Worm (Caenorhabditis elegans): ENCODE measurements around the gene set-27.

The set-27 gene

ce11 chrIII:2739469-2739868 is 38.7 kb downstream of the set-27 start, which contains the start of gene cest-25:
TSS of gene cest-25 (minus strand) at chrIII:2739531.
- TF ChIP-seq php-3 (GFP tag; IDR thresholded peaks at IDR 0.05): peak; percentile 90
- no peak for TF ChIP-seq lsy-2 (tag; optimal IDR thresholded peaks at IDR 0.05)
- TF ChIP-seq nhr-77 (tag; optimal IDR thresholded peaks at IDR 0.05): peak; percentile 71
- peak; percentile 71 for TF ChIP-seq hlh-11 (tag; optimal IDR thresholded peaks at IDR 0.05)
- TF ChIP-seq ZK337.2 (GFP tag; IDR thresholded peaks at IDR 0.05): no peak
- TF ChIP-seq pqm-1 (tag; optimal IDR thresholded peaks at IDR 0.05): peak; percentile 97
- TF ChIP-seq dve-1 (tag; optimal IDR thresholded peaks at IDR 0.05; ENCODE audit: insufficient read depth): peak; percentile 81
- TF ChIP-seq F49E8.2 (tag; optimal IDR thresholded peaks at IDR 0.05; ENCODE audit: borderline replicate concordance): no peak
- peak; percentile 96 for TF ChIP-seq nhr-28 (tag; optimal IDR thresholded peaks at IDR 0.05)
- peak in 1 of 2 experiments; percentile 53 for TF ChIP-seq daf-16 (GFP tag; optimal IDR thresholded peaks at IDR 0.05)
- TF ChIP-seq daf-16 (tag; optimal IDR thresholded peaks at IDR 0.05): peak; percentile 95
- peak; percentile 21 for TF ChIP-seq T20F7.1 (GFP tag; optimal IDR thresholded peaks at IDR 0.05)
- peak; percentile 7 for TF ChIP-seq nhr-102 (tag; optimal IDR thresholded peaks at IDR 0.05)
- no peak for TF ChIP-seq pha-4 (GFP tag; IDR thresholded peaks at IDR 0.05)
- no peak for TF ChIP-seq pha-4 (tag; optimal IDR thresholded peaks at IDR 0.05)
- peak; percentile 77 for TF ChIP-seq dmd-6 (GFP tag; IDR thresholded peaks at IDR 0.05)
- 0 out of 2 replicates have a peak, but pooled peaks have one; percentile 25 for TF ChIP-seq lin-1 (GFP tag; IDR thresholded peaks at IDR 0.05)

- peak; percentile 43 for TF ChIP-seq pqm-1 (tag; optimal IDR thresholded peaks at IDR 0.05)
- no peak for TF ChIP-seq tag-97 (GFP tag; IDR thresholded peaks at IDR 0.05)
These were observed 45.8 kb downstream of the set-27 start, which contains the start of gene Y71H2AM.14 for ce11 chrIII:2746553-2746952. TSS of gene Y71H2AM.14 (minus strand) at chrIII:2746653.

- TF ChIP-seq attf-4 (tag; optimal IDR thresholded peaks at IDR 0.05) (no peak), hmg-1.1 (GFP tag; IDR thresholded peaks at IDR 0.05) (no peak), lim-7 (GFP tag; IDR thresholded peaks at IDR 0.05) (no peak), nhr-25 (tag; optimal IDR thresholded peaks at IDR 0.05; ENCODE audit: borderline replicate concordance, insufficient read depth) (no peak), Y75B8A.6 (GFP tag; IDR thresholded peaks at IDR 0.05) (no peak), nhr-41 (GFP tag; IDR thresholded peaks at IDR 0.05) (no peak), F26F4.8 (GFP tag; conservative IDR thresholded peaks at IDR 0.05) (no peak), zag-1 (tag; optimal IDR thresholded peaks at IDR 0.05) (no peak), Y5F2A.4 (GFP tag; optimal IDR thresholded peaks at IDR 0.05) (no peak), hif-1 (tag; optimal IDR thresholded peaks at IDR 0.05) (no peak), nhr-6 (tag; optimal IDR thresholded peaks at IDR 0.05) (no peak), arid-1 (GFP tag; conservative IDR thresholded peaks at IDR 0.05) (no peak), tra-1 (GFP tag; IDR thresholded peaks at IDR 0.05) (no peak), T26A8.4 (GFP tag; IDR thresholded peaks at IDR 0.05) (no peak), mdt-29 (GFP tag; IDR thresholded peaks at IDR 0.05) (no peak), snpc-1.2 (GFP tag; IDR thresholded peaks at IDR 0.05) (no peak), F44E2.7 (GFP tag; IDR thresholded peaks at IDR 0.05) (no peak), mdl-1 (tag; optimal IDR thresholded peaks at IDR 0.05) (no peak)
These were observed 55.5 kb downstream of the set-27 start, which contains the start of gene gldi-9 for ce11 chrIII:2756260-2756659. TSS of gene gldi-9 (minus strand) at chrIII:2756360.
